Worm (Caenorhabditis elegans) whole organism, midembryonic: ENCODE data around the gene mbk-1.

Experiments
- T22C8.4 ChIP-seq: fragments of 200-800 bp; sonication (Bioruptor generic); IDR thresholded peaks from 2 replicates; pipeline ENCODE4 v1.3.6; 2022; ENCODE audit warnings: missing genetic modification characterization, missing compliant biosample characterization
- cog-1 ChIP-seq: sonication (generic microtip); optimal IDR thresholded peaks from 2 replicates; lab custom pipeline; 2016; ENCODE audit warnings: missing genetic modification characterization, missing compliant biosample characterization
- flt-1 ChIP-seq: fragments of 200-800 bp; sonication (Bioruptor generic); IDR thresholded peaks from 2 replicates; pipeline ENCODE4 v1.3.6; 2022; ENCODE audit warnings: missing genetic modification characterization, missing compliant biosample characterization
- klf-2 ChIP-seq: fragments of 200-800 bp; sonication (Bioruptor generic); conservative IDR thresholded peaks from 2 replicates; pipeline ENCODE4 v1.3.6; 2022; ENCODE audit warnings: missing genetic modification reagents, missing genetic modification characterization, missing compliant biosample characterization
- med-1 ChIP-seq: sonication (generic microtip); optimal IDR thresholded peaks from 2 replicates; lab custom pipeline; 2017; ENCODE audit warnings: missing genetic modification characterization, mild to moderate bottlenecking, missing compliant biosample characterization, antibody characterized with exemption, missing genetic modification reagents; ENCODE audit not compliant: insufficient read depth
- ref-1 ChIP-seq: fragments of 200-800 bp; sonication (Bioruptor generic); conservative IDR thresholded peaks from 2 replicates; pipeline ENCODE4 v1.3.6; 2022; ENCODE audit warnings: missing genetic modification reagents, missing genetic modification characterization, missing compliant biosample characterization
- tab-1 ChIP-seq: fragments of 200-800 bp; sonication (Bioruptor generic); IDR thresholded peaks from 2 replicates; pipeline ENCODE4 v1.3.6; 2022; ENCODE audit warnings: missing genetic modification characterization, missing compliant biosample characterization
- ztf-23 ChIP-seq: fragments of 200-800 bp; sonication (Bioruptor generic); IDR thresholded peaks from 2 replicates; pipeline ENCODE4 v1.3.6; 2022; ENCODE audit warnings: missing genetic modification reagents, missing genetic modification characterization, missing compliant biosample characterization
- ztf-29 ChIP-seq: fragments of 200-800 bp; sonication (Bioruptor generic); IDR thresholded peaks from 2 replicates; pipeline ENCODE4 v1.3.6; 2022; ENCODE audit warnings: missing genetic modification reagents, missing genetic modification characterization, missing compliant biosample characterization

mbk-1 gene

ce11 chrX:14794170-14794569 is 30.2 kb downstream of the mbk-1 start:
- TF ChIP-seq klf-2 (no peak), tab-1 (no peak), ztf-29 (GFP tag; lab: Robert Waterston, UW) (no peak), ztf-23 (GFP tag; lab: Robert Waterston, UW) (no peak), cog-1 (tag; lab: Kevin White, UChicago) (no peak), med-1 (no peak), T22C8.4 (GFP tag; lab: Robert Waterston, UW) (no peak), flt-1 (no peak), ref-1 (GFP tag; lab: Robert Waterston, UW) (no peak)

ce11 chrX:14793198-14793747 is 31.1 kb downstream of the mbk-1 start, which contains the start of gene sprr-2:
TSS of gene sprr-2 (plus strand) at chrX:14793445.
- TF ChIP-seq klf-2 (no peak), ztf-29 (GFP tag; lab: Robert Waterston, UW) (no peak), flt-1 (no peak), tab-1 (no peak), med-1 (no peak), ztf-23 (GFP tag; lab: Robert Waterston, UW) (no peak), T22C8.4 (GFP tag; lab: Robert Waterston, UW) (no peak), cog-1 (tag; lab: Kevin White, UChicago) (no peak), ref-1 (GFP tag; lab: Robert Waterston, UW) (no peak)

DNA sequence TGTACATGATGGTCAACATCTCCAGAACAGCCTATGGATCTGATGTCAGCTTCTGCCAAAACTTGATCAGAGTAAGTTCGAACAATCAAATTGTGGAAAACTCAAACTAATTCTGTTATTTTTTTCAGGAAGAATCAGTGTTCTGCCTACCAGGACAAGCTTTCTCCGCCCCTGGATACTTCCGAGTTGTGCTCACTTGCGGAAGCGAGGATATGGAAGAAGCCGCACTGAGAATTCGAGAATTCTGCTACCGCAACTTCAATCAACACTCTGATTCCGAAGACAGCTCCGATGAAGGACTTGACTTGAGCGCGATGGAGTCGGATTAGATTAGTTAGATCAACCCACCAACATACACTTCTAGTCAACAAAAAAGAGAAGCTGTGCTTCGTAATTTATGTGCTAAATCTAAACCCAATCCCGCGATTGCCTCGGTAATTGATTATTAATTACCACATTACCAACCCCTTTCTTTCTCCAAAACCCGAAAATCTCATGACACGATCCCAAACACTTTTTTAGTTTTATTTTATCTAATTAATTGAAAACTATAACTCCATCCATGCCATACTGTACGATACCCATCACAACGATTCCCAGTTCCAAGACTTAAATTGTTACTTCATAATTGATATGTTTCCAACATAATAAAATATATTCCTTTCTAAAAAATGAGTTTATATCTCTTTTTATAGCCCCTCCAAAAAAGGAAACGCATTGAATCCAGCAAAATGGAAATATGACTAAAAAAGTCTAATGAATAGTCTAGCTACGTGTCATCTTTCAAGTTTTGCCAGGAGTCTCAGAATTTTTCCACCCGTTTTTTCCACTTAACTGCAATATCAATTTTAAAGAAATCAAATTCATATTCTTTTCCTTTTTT is 31.8 kb downstream of the mbk-1 start:
- no peak for TF ChIP-seq tab-1
- no peak for TF ChIP-seq ztf-29 (GFP tag; lab: Robert Waterston, UW)
- TF ChIP-seq T22C8.4 (GFP tag; lab: Robert Waterston, UW) = no peak
- TF ChIP-seq ref-1 (GFP tag; lab: Robert Waterston, UW) = no peak
- TF ChIP-seq klf-2 = no peak
- TF ChIP-seq flt-1 = no peak
- no peak for TF ChIP-seq med-1
- TF ChIP-seq cog-1 (tag; lab: Kevin White, UChicago) = no peak

DNA sequence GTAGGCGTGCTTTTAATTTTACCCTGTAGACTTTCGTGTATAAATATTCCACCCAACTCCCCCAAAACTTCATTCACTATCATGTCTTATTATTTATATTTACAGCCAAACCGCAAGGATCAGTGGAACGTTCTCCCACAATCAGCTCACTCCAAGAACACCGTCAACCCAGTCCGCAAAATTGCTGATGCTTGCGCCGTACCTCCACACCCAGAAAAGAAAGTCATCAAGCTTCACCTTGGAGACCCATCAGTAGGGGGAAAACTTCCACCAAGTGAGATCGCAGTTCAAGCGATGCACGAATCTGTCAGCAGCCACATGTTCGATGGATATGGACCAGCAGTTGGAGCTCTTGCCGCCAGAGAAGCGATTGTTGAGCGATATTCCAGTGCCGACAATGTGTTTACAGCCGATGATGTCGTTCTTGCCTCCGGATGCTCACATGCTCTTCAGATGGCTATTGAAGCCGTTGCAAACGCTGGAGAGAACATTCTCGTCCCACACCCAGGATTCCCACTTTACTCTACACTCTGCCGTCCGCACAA is 33.1 kb downstream of the mbk-1 start:
- TF ChIP-seq ref-1 (GFP tag; lab: Robert Waterston, UW) (no peak), med-1 (no peak), cog-1 (tag; lab: Kevin White, UChicago) (no peak), T22C8.4 (GFP tag; lab: Robert Waterston, UW) (no peak), klf-2 (no peak), tab-1 (no peak), ztf-29 (GFP tag; lab: Robert Waterston, UW) (no peak)

ce11 chrX:14790320-14791048 is 33.9 kb downstream of the mbk-1 start, which contains the start of gene tatn-1:
TSS of gene tatn-1 (plus strand) at chrX:14791008.
- no peak for TF ChIP-seq klf-2
- TF ChIP-seq cog-1 (tag; lab: Kevin White, UChicago) = peak; percentile 65

DNA sequence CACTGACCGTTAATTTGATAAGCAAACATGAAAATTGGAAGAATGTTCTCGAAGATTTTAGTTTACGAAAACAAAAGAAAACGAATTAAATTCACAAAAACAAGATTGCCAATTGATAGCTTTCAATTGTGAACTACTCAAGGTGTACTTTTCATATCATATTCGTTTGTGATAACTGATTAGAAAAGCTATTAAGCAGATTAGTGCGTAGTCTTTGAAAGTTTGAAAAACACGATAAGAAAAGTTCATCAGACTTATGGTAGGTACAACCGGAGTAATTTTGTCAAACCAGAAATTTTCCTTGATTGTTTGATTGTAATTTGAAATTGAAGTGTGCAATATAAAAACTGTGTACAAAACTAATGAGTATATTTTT is 36.8 kb downstream of the mbk-1 start:
- TF ChIP-seq tab-1 = no peak
- no peak for TF ChIP-seq med-1
- TF ChIP-seq cog-1 (tag; lab: Kevin White, UChicago) = no peak
- TF ChIP-seq T22C8.4 (GFP tag; lab: Robert Waterston, UW) = no peak
- no peak for TF ChIP-seq ref-1 (GFP tag; lab: Robert Waterston, UW)
- no peak for TF ChIP-seq ztf-29 (GFP tag; lab: Robert Waterston, UW)
- no peak for TF ChIP-seq flt-1
- no peak for TF ChIP-seq klf-2
- TF ChIP-seq ztf-23 (GFP tag; lab: Robert Waterston, UW) = no peak

- TF ChIP-seq cog-1 (tag; lab: Kevin White, UChicago) (no peak), tab-1 (no peak)
These were observed 37.4 kb downstream of the mbk-1 start for ce11 chrX:14786821-14787556.

DNA sequence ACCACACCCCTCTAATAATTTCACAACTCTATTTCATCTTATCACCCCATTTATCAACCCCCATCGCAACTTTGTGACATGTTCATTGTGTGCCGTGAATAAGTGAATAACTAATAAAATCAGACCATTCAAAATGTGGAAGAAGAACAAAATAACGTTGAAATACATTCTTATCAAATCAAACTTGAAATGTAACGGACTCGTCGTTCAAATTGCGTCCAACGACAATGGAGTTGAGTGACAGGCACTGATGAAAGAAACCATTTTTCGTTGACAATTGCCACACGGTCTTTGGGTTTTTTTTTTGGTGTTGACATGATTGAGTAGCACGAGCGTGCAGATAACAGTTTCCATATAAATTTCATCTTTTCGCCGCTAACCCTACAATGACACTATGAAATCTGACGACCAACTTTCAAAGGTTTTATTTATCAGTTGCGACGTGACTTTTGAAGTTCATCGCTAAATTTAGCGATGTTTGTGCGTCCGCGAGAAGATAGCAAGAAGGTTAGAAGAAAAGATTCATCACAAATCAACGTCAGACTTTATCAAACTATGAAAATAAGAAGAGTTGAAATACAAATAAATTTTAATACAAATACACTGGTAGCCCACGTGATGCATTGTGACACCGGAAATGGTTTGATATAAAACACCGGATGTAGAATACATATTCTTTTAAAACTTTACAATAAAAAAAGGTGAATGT is 40.8 kb downstream of the mbk-1 start:
- TF ChIP-seq T22C8.4 (GFP tag; lab: Robert Waterston, UW) (no peak), ztf-29 (GFP tag; lab: Robert Waterston, UW) (no peak), cog-1 (tag; lab: Kevin White, UChicago) (no peak), klf-2 (no peak), ztf-23 (GFP tag; lab: Robert Waterston, UW) (no peak), flt-1 (no peak), ref-1 (GFP tag; lab: Robert Waterston, UW) (no peak), tab-1 (no peak), med-1 (no peak)

- no peak for TF ChIP-seq med-1
- TF ChIP-seq T22C8.4 (GFP tag; lab: Robert Waterston, UW) = no peak
- TF ChIP-seq cog-1 (tag; lab: Kevin White, UChicago) = no peak
- no peak for TF ChIP-seq ztf-29 (GFP tag; lab: Robert Waterston, UW)
- no peak; the same call in 1 of the 2 replicates for TF ChIP-seq ref-1 (GFP tag; lab: Robert Waterston, UW)
- no peak for TF ChIP-seq klf-2
- TF ChIP-seq flt-1 = no peak
- no peak for TF ChIP-seq ztf-23 (GFP tag; lab: Robert Waterston, UW)
- no peak for TF ChIP-seq tab-1
These were observed 44.2 kb downstream of the mbk-1 start for ce11 chrX:14780176-14780575.
